Worm (Caenorhabditis elegans) whole organism, L1 larva: ENCODE data around the gene T06D4.2.

Source experiments
- C04F5.9 ChIP-seq: sonication (generic microtip); optimal IDR thresholded peaks from 2 replicates; lab custom pipeline; 2016; ENCODE audit warnings: missing genetic modification characterization, missing compliant biosample characterization
- C16A3.4 ChIP-seq: fragments of 150-350 bp; optimal IDR thresholded peaks from 2 replicates; lab custom pipeline; 2014; ENCODE audit warnings: missing biosample characterization, missing genetic modification characterization
- C34B4.2 ChIP-seq: sonication (generic microtip); optimal IDR thresholded peaks from 2 replicates; lab custom pipeline; 2017; ENCODE audit warnings: mild to moderate bottlenecking, missing genetic modification characterization, missing compliant biosample characterization
- aha-1 ChIP-seq: fragments of 150-350 bp; optimal IDR thresholded peaks from 2 replicates; lab custom pipeline; 2014; ENCODE audit warnings: missing biosample characterization, missing genetic modification characterization
- alr-1 ChIP-seq: fragments of 200-800 bp; sonication (Bioruptor generic); optimal IDR thresholded peaks from 2 replicates; lab custom pipeline; 2018; ENCODE audit warnings: borderline replicate concordance, mild to moderate bottlenecking, missing genetic modification characterization, missing compliant biosample characterization
- aly-2 ChIP-seq: fragments of 150-350 bp; optimal IDR thresholded peaks from 2 replicates; lab custom pipeline; 2014; ENCODE audit warnings: missing biosample characterization, missing genetic modification characterization
- ceh-63 ChIP-seq: fragments of 200-800 bp; sonication (Bioruptor generic); optimal IDR thresholded peaks from 2 replicates; lab custom pipeline; 2018; ENCODE audit warnings: mild to moderate bottlenecking, missing genetic modification characterization, missing compliant biosample characterization
- ceh-8 ChIP-seq: fragments of 200-800 bp; sonication (Bioruptor generic); optimal IDR thresholded peaks from 2 replicates; lab custom pipeline; 2018; ENCODE audit warnings: mild to moderate bottlenecking, missing genetic modification characterization, moderate library complexity, missing compliant biosample characterization
- ceh-82 ChIP-seq, 3 experiments: fragments of 150-350 bp in 1 of 3; sonication (generic microtip) in 2 of 3; optimal IDR thresholded peaks; 2 replicates each; lab custom pipeline; 2014 to 2017; ENCODE audit warnings: missing biosample characterization in 3 of 3, missing genetic modification characterization in 3 of 3
- ces-1 ChIP-seq: fragments of 150-350 bp; optimal IDR thresholded peaks from 2 replicates; lab custom pipeline; 2014; ENCODE audit warnings: missing biosample characterization, missing genetic modification reagents, missing genetic modification characterization
- efl-1 ChIP-seq, 4 experiments: fragments of 150-350 bp; optimal IDR thresholded peaks in 3 of 4; peaks in 1 of 4; 1 replicate in 1 of 4; 2 replicates in 3 of 4; lab custom pipeline; 2014; ENCODE audit warnings: missing biosample characterization in 2 of 4, missing genetic modification characterization in 2 of 4, missing genetic modification reagents in 2 of 4
- egl-27 ChIP-seq, 2 experiments: fragments of 150-350 bp in 1 of 2; sonication (generic microtip); optimal IDR thresholded peaks; 3 replicates each; lab custom pipeline; 2017 to 2018; ENCODE audit warnings: missing biosample characterization in 2 of 2, missing genetic modification characterization in 2 of 2, missing genetic modification reagents in 2 of 2
- elt-3 ChIP-seq, 6 experiments: fragments of 150-350 bp in 1 of 6; sonication (generic microtip); optimal IDR thresholded peaks; 2 replicates each; lab custom pipeline; 2017 to 2018; ENCODE audit warnings: missing biosample characterization in 6 of 6, missing genetic modification characterization in 6 of 6, inconsistent platforms in 1 of 6
- fkh-10 ChIP-seq: sonication (generic microtip); optimal IDR thresholded peaks from 2 replicates; lab custom pipeline; 2017; ENCODE audit warnings: missing biosample characterization, missing genetic modification reagents, missing genetic modification characterization
- fkh-4 ChIP-seq: sonication (generic microtip); optimal IDR thresholded peaks from 2 replicates; lab custom pipeline; 2016; ENCODE audit warnings: missing compliant biosample characterization, missing genetic modification characterization, borderline replicate concordance
- hlh-17 ChIP-seq: fragments of 200-800 bp; sonication (Bioruptor generic); optimal IDR thresholded peaks from 2 replicates; lab custom pipeline; 2018; ENCODE audit warnings: missing genetic modification characterization, mild to moderate bottlenecking, missing compliant biosample characterization, moderate library complexity, borderline replicate concordance
- hlh-4 ChIP-seq: sonication (generic microtip); optimal IDR thresholded peaks from 2 replicates; lab custom pipeline; 2016; ENCODE audit warnings: mild to moderate bottlenecking, missing genetic modification characterization, missing compliant biosample characterization
- hpl-2 ChIP-seq: fragments of 150-350 bp; optimal IDR thresholded peaks from 2 replicates; lab custom pipeline; 2014; ENCODE audit warnings: missing biosample characterization, missing genetic modification reagents, missing genetic modification characterization
- isw-1 ChIP-seq: fragments of 200-800 bp; sonication (Bioruptor generic); IDR thresholded peaks from 2 replicates; pipeline ENCODE4 v1.3.6; 2022; ENCODE audit warnings: missing genetic modification characterization, missing compliant biosample characterization
- lin-35 ChIP-seq, 2 experiments: fragments of 150-350 bp; optimal IDR thresholded peaks; 2 replicates each; lab custom pipeline; 2014; ENCODE audit warnings: missing biosample characterization in 2 of 2, missing genetic modification characterization in 2 of 2, missing genetic modification reagents in 2 of 2
- lin-39 ChIP-seq: fragments of 150-350 bp; optimal IDR thresholded peaks from 2 replicates; lab custom pipeline; 2014; ENCODE audit warnings: missing biosample characterization, missing genetic modification reagents, missing genetic modification characterization
- lir-3 ChIP-seq: sonication (generic microtip); optimal IDR thresholded peaks from 2 replicates; lab custom pipeline; 2016; ENCODE audit warnings: mild to moderate bottlenecking, missing genetic modification characterization, moderate library complexity, missing compliant biosample characterization; ENCODE audit not compliant: poor library complexity
- lsy-2 ChIP-seq, 2 experiments: fragments of 150-350 bp; optimal IDR thresholded peaks; 2 replicates each; lab custom pipeline; 2014; ENCODE audit warnings: missing biosample characterization in 2 of 2, missing genetic modification characterization in 2 of 2
- nhr-12 ChIP-seq: sonication (generic microtip); optimal IDR thresholded peaks from 2 replicates; lab custom pipeline; 2017; ENCODE audit warnings: missing biosample characterization, missing genetic modification characterization
- nhr-19 ChIP-seq: fragments of 200-800 bp; sonication (Bioruptor generic); conservative IDR thresholded peaks from 2 replicates; pipeline ENCODE4 v1.3.6; 2022; ENCODE audit warnings: missing genetic modification characterization, missing compliant biosample characterization
- nhr-28 ChIP-seq: fragments of 150-350 bp; optimal IDR thresholded peaks from 2 replicates; lab custom pipeline; 2014; ENCODE audit warnings: missing biosample characterization, missing genetic modification characterization
- nhr-47 ChIP-seq: sonication (generic microtip); optimal IDR thresholded peaks from 2 replicates; lab custom pipeline; 2016; ENCODE audit warnings: mild to moderate bottlenecking, missing genetic modification characterization, moderate library complexity, missing compliant biosample characterization
- nhr-76 ChIP-seq: sonication (generic microtip); optimal IDR thresholded peaks from 2 replicates; lab custom pipeline; 2017; ENCODE audit warnings: missing biosample characterization, missing genetic modification characterization
- nhr-77 ChIP-seq: fragments of 150-350 bp; optimal IDR thresholded peaks from 2 replicates; lab custom pipeline; 2014; ENCODE audit warnings: missing biosample characterization, missing genetic modification characterization
- nhr-85 ChIP-seq: sonication (generic microtip); peaks from one replicate; lab custom pipeline; 2016; ENCODE audit warnings: missing genetic modification characterization, inconsistent platforms, missing compliant biosample characterization
- pag-3 ChIP-seq: sonication (generic microtip); optimal IDR thresholded peaks from 2 replicates; lab custom pipeline; 2017; ENCODE audit warnings: missing genetic modification characterization, mild to moderate bottlenecking, missing compliant biosample characterization, antibody characterized with exemption, borderline replicate concordance; ENCODE audit not compliant: insufficient read depth
- pax-3 ChIP-seq: fragments of 200-800 bp; sonication (Bioruptor generic); optimal IDR thresholded peaks from 2 replicates; lab custom pipeline; 2018; ENCODE audit warnings: mild to moderate bottlenecking, missing genetic modification characterization, moderate library complexity, missing compliant biosample characterization
- sox-4 ChIP-seq: sonication (generic microtip); optimal IDR thresholded peaks from 2 replicates; lab custom pipeline; 2016; ENCODE audit warnings: missing genetic modification characterization, missing compliant biosample characterization
- sptf-1 ChIP-seq: fragments of 150-350 bp; optimal IDR thresholded peaks from 2 replicates; lab custom pipeline; 2014; ENCODE audit warnings: missing biosample characterization, missing genetic modification characterization
- sup-37 ChIP-seq: fragments of 200-800 bp; sonication (Bioruptor generic); optimal IDR thresholded peaks from 2 replicates; lab custom pipeline; 2018; ENCODE audit warnings: mild to moderate bottlenecking, missing genetic modification characterization, missing compliant biosample characterization
- unc-30 ChIP-seq: sonication (generic microtip); optimal IDR thresholded peaks from 2 replicates; lab custom pipeline; 2017; ENCODE audit warnings: missing biosample characterization, missing genetic modification characterization
- unc-62 ChIP-seq: fragments of 150-350 bp; optimal IDR thresholded peaks from 2 replicates; lab custom pipeline; 2014; ENCODE audit warnings: missing biosample characterization, missing genetic modification reagents, missing genetic modification characterization
- zag-1 ChIP-seq: fragments of 150-350 bp; optimal IDR thresholded peaks from 2 replicates; lab custom pipeline; 2014; ENCODE audit warnings: missing biosample characterization, missing genetic modification characterization
- ztf-4 ChIP-seq: fragments of 150-350 bp; optimal IDR thresholded peaks from 2 replicates; lab custom pipeline; 2014; ENCODE audit warnings: missing biosample characterization, missing genetic modification characterization

T06D4.2 gene

DNA sequence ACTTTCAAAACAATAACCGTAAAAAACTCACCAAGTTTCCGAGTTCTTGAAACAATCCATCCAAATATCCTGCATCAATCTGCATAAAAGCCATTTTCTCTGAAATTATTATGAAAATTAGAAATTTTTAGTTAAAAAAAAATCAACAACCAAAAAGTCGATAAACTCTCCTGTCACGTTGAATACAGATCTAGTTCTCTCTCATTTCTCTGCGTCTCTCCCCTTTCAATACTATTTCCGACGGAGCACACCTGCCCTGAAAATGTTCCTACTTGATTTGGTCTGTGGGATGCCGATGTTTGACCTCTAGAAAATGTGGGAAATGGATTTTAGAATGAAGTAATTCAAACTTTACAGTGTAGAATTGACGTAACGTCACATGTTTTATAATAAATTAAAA lies 1.8 kb upstream of the T06D4.2 start, which contains the start of gene T06D4.6:
T06D4.6 (minus strand) TSS at position 101 of the 400 bp plus-strand sequence.
- no peak for TF ChIP-seq nhr-77
- TF ChIP-seq hlh-17 (GFP tag; lab: Kevin White, UChicago) = no peak
- TF ChIP-seq sptf-1 (tag; lab: Kevin White, UChicago) = no peak
- no peak for TF ChIP-seq ceh-82 (tag; optimal IDR thresholded peaks at IDR 0.05; lab: Kevin White, UChicago)
- no peak for TF ChIP-seq sox-4 (tag; lab: Kevin White, UChicago)
- no peak for TF ChIP-seq C16A3.4 (tag; lab: Kevin White, UChicago)
- TF ChIP-seq egl-27 (tag; optimal IDR thresholded peaks at IDR 0.05; lab: Kevin White, UChicago) = no peak
- no peak for TF ChIP-seq fkh-10 (GFP tag; lab: Kevin White, UChicago)
- TF ChIP-seq pax-3 (tag; lab: Kevin White, UChicago) = no peak
- TF ChIP-seq ztf-4 (tag; lab: Kevin White, UChicago) = no peak
- TF ChIP-seq nhr-12 = no peak
- TF ChIP-seq fkh-4 (tag; lab: Kevin White, UChicago) = no peak
- no peak for TF ChIP-seq zag-1 (tag; lab: Kevin White, UChicago)
- no peak for TF ChIP-seq pag-3 (tag; lab: Kevin White, UChicago)

DNA sequence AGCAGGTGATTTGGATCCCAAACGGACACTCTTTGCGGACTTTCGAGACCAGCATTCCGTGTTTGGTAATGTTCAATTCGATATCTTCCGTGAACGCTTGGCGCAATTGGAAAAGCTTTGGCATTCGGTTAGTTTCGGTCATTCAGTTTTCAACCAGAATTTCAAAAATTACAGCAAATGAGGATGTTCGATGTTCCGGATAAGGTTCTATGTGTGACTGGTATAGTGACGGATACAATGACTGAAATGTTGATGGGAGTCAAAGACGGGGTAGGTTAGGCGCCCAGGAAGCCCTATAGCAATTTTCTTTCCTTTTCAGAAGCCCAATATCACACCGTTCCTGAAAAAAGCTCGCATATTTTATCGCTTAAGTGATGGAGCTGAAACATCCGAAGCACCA lies 2.6 kb downstream of the T06D4.2 start:
- no peak for TF ChIP-seq elt-3 (tag; optimal IDR thresholded peaks at IDR 0.05; lab: Kevin White, UChicago)
- no peak for TF ChIP-seq lin-35 (GFP tag; optimal IDR thresholded peaks at IDR 0.05; lab: Kevin White, UChicago)
- no peak for TF ChIP-seq efl-1 (optimal IDR thresholded peaks at IDR 0.05; lab: Kevin White, UChicago)
- no peak for TF ChIP-seq efl-1 (GFP tag; optimal IDR thresholded peaks at IDR 0.05 in 1 of 2; lab: Kevin White, UChicago)
- TF ChIP-seq nhr-28 = no peak
- TF ChIP-seq nhr-85 (tag; lab: Kevin White, UChicago) = no peak
- TF ChIP-seq ces-1 (GFP tag; lab: Kevin White, UChicago) = no peak
- TF ChIP-seq C04F5.9 = no peak
- no peak for TF ChIP-seq alr-1 (tag; lab: Kevin White, UChicago)

DNA sequence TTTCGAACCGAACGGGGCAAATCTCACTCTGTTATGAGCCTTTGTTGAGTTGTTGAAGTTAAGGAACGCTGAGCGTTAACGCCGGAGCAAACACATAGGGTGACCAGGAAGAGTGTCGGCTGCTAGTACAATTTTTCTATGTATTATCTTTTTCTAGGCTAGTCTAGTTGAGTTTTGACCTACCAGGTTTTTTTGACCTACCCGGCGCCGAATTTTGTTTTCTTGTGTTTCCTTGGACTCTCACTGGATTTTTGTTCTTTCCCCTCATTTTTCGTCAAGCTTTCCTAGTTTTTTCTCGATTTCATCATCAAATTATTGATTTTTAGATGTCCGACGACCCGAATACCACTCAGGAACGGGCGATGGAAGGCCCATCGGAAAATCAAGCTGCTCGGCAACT lies 4.2 kb downstream of the T06D4.2 start, which contains the start of gene T06D4.1:
T06D4.1 (plus strand) TSS at position 321 of the 400 bp plus-strand sequence.
- TF ChIP-seq unc-30 (tag; lab: Kevin White, UChicago) (no peak), lir-3 (no peak), hpl-2 (no peak), C34B4.2 (tag; lab: Kevin White, UChicago) (no peak), nhr-47 (no peak), aly-2 (tag; lab: Kevin White, UChicago) (no peak), nhr-85 (tag; lab: Kevin White, UChicago) (no peak), nhr-12 (no peak), lin-35 (GFP tag; optimal IDR thresholded peaks at IDR 0.05; lab: Kevin White, UChicago) (no peak), ceh-63 (GFP tag; lab: Kevin White, UChicago) (no peak), hlh-17 (GFP tag; lab: Kevin White, UChicago) (no peak), lin-39 (tag; lab: Kevin White, UChicago) (no peak)
- TF ChIP-seq, all 84 proteins: peak for 0

DNA sequence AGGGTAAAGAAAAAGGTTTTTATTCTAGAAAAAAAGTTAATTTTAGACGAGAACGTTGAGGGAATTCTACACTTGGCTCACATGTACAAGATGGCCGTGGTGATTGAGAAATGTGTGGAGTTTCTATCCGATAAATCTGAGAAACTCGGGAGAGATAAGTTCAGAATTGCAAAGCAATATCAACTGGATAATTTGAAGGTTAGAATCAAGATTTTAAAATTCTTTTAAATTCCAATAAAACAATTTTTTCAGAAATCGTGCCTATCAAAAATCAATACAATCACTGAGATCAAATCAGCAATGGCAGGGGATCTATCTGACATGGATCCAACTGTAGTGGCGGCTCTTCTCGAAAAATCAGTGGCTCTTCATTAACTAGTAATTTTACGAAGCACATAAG lies 7.4 kb downstream of the T06D4.2 start, which contains the start of gene Y49F6C.2:
Y49F6C.2 (plus strand) TSS at position 301 of the 400 bp plus-strand sequence.
- no peak for TF ChIP-seq C04F5.9
- no peak for TF ChIP-seq ces-1 (GFP tag; lab: Kevin White, UChicago)
- TF ChIP-seq nhr-76 = no peak
- TF ChIP-seq nhr-28 = no peak
- no peak for TF ChIP-seq nhr-19 (GFP tag; lab: Robert Waterston, UW)
- TF ChIP-seq sup-37 (GFP tag; lab: Kevin White, UChicago) = no peak
- TF ChIP-seq unc-30 (tag; lab: Kevin White, UChicago) = no peak
- no peak for TF ChIP-seq isw-1 (GFP tag; lab: Robert Waterston, UW)
- TF ChIP-seq lin-39 (tag; lab: Kevin White, UChicago) = no peak
- no peak for TF ChIP-seq ceh-8
- no peak for TF ChIP-seq unc-62 (GFP tag; lab: Kevin White, UChicago)
- no peak for TF ChIP-seq aha-1 (tag; lab: Kevin White, UChicago)
- no peak for TF ChIP-seq zag-1 (tag; lab: Kevin White, UChicago)
- no peak for TF ChIP-seq lsy-2 (tag; optimal IDR thresholded peaks at IDR 0.05; lab: Kevin White, UChicago)
- TF ChIP-seq hlh-4 = no peak
- no peak for TF ChIP-seq lir-3
